Fruit fly (Drosophila melanogaster) whole organism, embryonic: Measurements from ENCODE around the gene CG4293.

ENCODE experiments used
- ATbp ChIP-seq: fragments of 200-800 bp; sonication (Bioruptor generic); optimal IDR thresholded peaks from 2 replicates; lab custom pipeline; 2017; ENCODE audit warnings: missing biosample characterization, mild to moderate bottlenecking, missing genetic modification characterization, missing genetic modification reagents
- Ada2b ChIP-seq: fragments of 200-800 bp; sonication (Bioruptor generic); IDR thresholded peaks from 2 replicates; pipeline ENCODE4 v1.3.6; 2022; ENCODE audit warnings: missing biosample characterization, missing genetic modification characterization
- Atf6 ChIP-seq: fragments of 200-800 bp; sonication (Bioruptor generic); IDR thresholded peaks from 2 replicates; pipeline ENCODE4 v1.3.6; 2022; ENCODE audit warnings: missing biosample characterization, missing genetic modification characterization
- BtbVII ChIP-seq: fragments of 200-800 bp; sonication (Bioruptor generic); optimal IDR thresholded peaks from 3 replicates; lab custom pipeline; 2017; ENCODE audit warnings: missing biosample characterization, mild to moderate bottlenecking, missing genetic modification characterization
- CG11695 ChIP-seq: fragments of 200-800 bp; sonication (Bioruptor generic); IDR thresholded peaks from 3 replicates; pipeline ENCODE4 v1.3.6; 2022; ENCODE audit warnings: missing biosample characterization, missing genetic modification characterization
- CG12071 ChIP-seq: fragments of 200-800 bp; sonication (Bioruptor generic); optimal IDR thresholded peaks from 3 replicates; lab custom pipeline; 2018; ENCODE audit warnings: missing biosample characterization, mild to moderate bottlenecking, missing genetic modification characterization
- CG1233 ChIP-seq: fragments of 200-800 bp; sonication (Bioruptor generic); optimal IDR thresholded peaks from 4 replicates; lab custom pipeline; 2018; ENCODE audit warnings: missing biosample characterization, mild to moderate bottlenecking, missing genetic modification characterization
- CG13296 ChIP-seq: fragments of 200-800 bp; sonication (Bioruptor generic); optimal IDR thresholded peaks from 3 replicates; lab custom pipeline; 2018; ENCODE audit warnings: missing biosample characterization, mild to moderate bottlenecking, missing genetic modification characterization
- CG13775 ChIP-seq: fragments of 200-800 bp; sonication (Bioruptor generic); optimal IDR thresholded peaks from 3 replicates; lab custom pipeline; 2017; ENCODE audit warnings: missing biosample characterization, mild to moderate bottlenecking, missing genetic modification characterization
- CG14050 ChIP-seq: fragments of 200-800 bp; sonication (Bioruptor generic); IDR thresholded peaks from 3 replicates; pipeline ENCODE4 v1.3.6; 2022; ENCODE audit warnings: missing biosample characterization, missing genetic modification characterization
- CG14860 ChIP-seq: fragments of 200-800 bp; sonication (Bioruptor generic); IDR thresholded peaks from 3 replicates; pipeline ENCODE4 v1.3.6; 2022; ENCODE audit warnings: missing biosample characterization, missing genetic modification characterization; ENCODE audit not compliant: partially characterized antibody
- CG15601 ChIP-seq: fragments of 200-800 bp; sonication (Bioruptor generic); optimal IDR thresholded peaks from 3 replicates; lab custom pipeline; 2019; ENCODE audit warnings: missing biosample characterization, mild to moderate bottlenecking, missing genetic modification characterization, moderate library complexity
- CG1647 ChIP-seq: fragments of 200-800 bp; sonication (Bioruptor generic); optimal IDR thresholded peaks from 3 replicates; lab custom pipeline; 2016; ENCODE audit warnings: missing biosample characterization, missing genetic modification characterization
- CG16813 ChIP-seq: fragments of 200-800 bp; sonication (Bioruptor generic); IDR thresholded peaks from 3 replicates; pipeline ENCODE4 v1.3.6; 2022; ENCODE audit warnings: missing biosample characterization, missing genetic modification characterization; ENCODE audit not compliant: partially characterized antibody
- CG1792 ChIP-seq: fragments of 200-800 bp; sonication (Bioruptor generic); optimal IDR thresholded peaks from 2 replicates; lab custom pipeline; 2016; ENCODE audit warnings: missing biosample characterization, missing genetic modification characterization
- CG18011 ChIP-seq: fragments of 200-800 bp; sonication (Bioruptor generic); optimal IDR thresholded peaks from 2 replicates; lab custom pipeline; 2017; ENCODE audit warnings: missing biosample characterization, missing genetic modification characterization, mild to moderate bottlenecking, moderate library complexity, missing genotype
- CG2678 ChIP-seq: fragments of 200-800 bp; sonication (Bioruptor generic); optimal IDR thresholded peaks from 3 replicates; lab custom pipeline; 2019; ENCODE audit warnings: missing biosample characterization, mild to moderate bottlenecking, missing genetic modification characterization, moderate library complexity
- CG2875 ChIP-seq: fragments of 200-800 bp; sonication (Bioruptor generic); optimal IDR thresholded peaks from 2 replicates; lab custom pipeline; 2017; ENCODE audit warnings: missing biosample characterization, mild to moderate bottlenecking, missing genetic modification characterization, missing genetic modification reagents
- CG31388 ChIP-seq: fragments of 200-800 bp; sonication (Bioruptor generic); optimal IDR thresholded peaks from 2 replicates; lab custom pipeline; 2016; ENCODE audit warnings: missing biosample characterization, missing genetic modification characterization
- CG3726 ChIP-seq: fragments of 200-800 bp; sonication (Bioruptor generic); IDR thresholded peaks from 3 replicates; pipeline ENCODE4, ENCODE4 v1.3.6; 2022; ENCODE audit warnings: missing biosample characterization, missing genetic modification characterization
- CG3838 ChIP-seq: fragments of 200-800 bp; sonication (Bioruptor generic); optimal IDR thresholded peaks from 3 replicates; lab custom pipeline; 2016; ENCODE audit warnings: missing biosample characterization, missing genetic modification characterization
- CG4730 ChIP-seq: fragments of 200-800 bp; sonication (Bioruptor generic); IDR thresholded peaks from 2 replicates; pipeline ENCODE4 v1.3.6; 2022; ENCODE audit warnings: missing biosample characterization, missing genetic modification characterization
- CG4820 ChIP-seq: fragments of 200-800 bp; sonication (Bioruptor generic); optimal IDR thresholded peaks from 3 replicates; lab custom pipeline; 2016; ENCODE audit warnings: missing biosample characterization, missing genetic modification characterization
- CG7928 ChIP-seq: fragments of 200-800 bp; sonication (Bioruptor generic); optimal IDR thresholded peaks from 2 replicates; lab custom pipeline; 2017; ENCODE audit warnings: missing biosample characterization, mild to moderate bottlenecking, missing genetic modification characterization
- Camta ChIP-seq: fragments of 200-800 bp; sonication (Bioruptor generic); optimal IDR thresholded peaks from 2 replicates; lab custom pipeline; 2016; ENCODE audit warnings: missing biosample characterization, missing genetic modification characterization
- Doc2 ChIP-seq: fragments of 200-800 bp; sonication (Bioruptor generic); IDR thresholded peaks from 2 replicates; pipeline ENCODE4 v1.3.6; 2022; ENCODE audit warnings: missing biosample characterization, missing genetic modification characterization
- Drgx ChIP-seq: fragments of 200-800 bp; sonication (Bioruptor generic); IDR thresholded peaks from 2 replicates; pipeline ENCODE4 v1.3.6; 2022; ENCODE audit warnings: missing biosample characterization, missing genetic modification characterization
- H15 ChIP-seq: fragments of 200-800 bp; sonication (Bioruptor generic); IDR thresholded peaks from 3 replicates; pipeline ENCODE4 v1.3.6; 2022; ENCODE audit warnings: missing biosample characterization, missing genetic modification characterization
- NK7.1 ChIP-seq: fragments of 200-800 bp; sonication (Bioruptor generic); optimal IDR thresholded peaks from 3 replicates; lab custom pipeline; 2016; ENCODE audit warnings: missing biosample characterization, missing genetic modification characterization
- Nf-YC ChIP-seq: fragments of 200-800 bp; optimal IDR thresholded peaks from 3 replicates; lab custom pipeline; 2019; ENCODE audit warnings: missing biosample characterization, mild to moderate bottlenecking, missing genetic modification characterization, moderate library complexity
- Ptx1 ChIP-seq: fragments of 200-800 bp; sonication (Bioruptor generic); IDR thresholded peaks from 2 replicates; pipeline ENCODE4 v1.3.6; 2022; ENCODE audit warnings: missing biosample characterization, missing genetic modification characterization
- Ravus ChIP-seq: fragments of 200-800 bp; sonication (Bioruptor generic); IDR thresholded peaks from 2 replicates; pipeline ENCODE4 v1.3.6; 2022; ENCODE audit warnings: missing biosample characterization, missing genetic modification characterization
- Trl ChIP-seq, 3 experiments: fragments of >200 bp in 2 of 3; fragments of 200-800 bp in 1 of 3; sonication (Bioruptor generic) in 1 of 3; optimal IDR thresholded peaks; 2 replicates in 1 of 3; 3 replicates in 2 of 3; lab custom pipeline; 2016 to 2017; ENCODE audit warnings: missing biosample characterization in 1 of 3, missing genetic modification characterization in 1 of 3
- amos ChIP-seq: fragments of 200-800 bp; sonication (Bioruptor generic); IDR thresholded peaks from 2 replicates; pipeline ENCODE4 v1.3.6; 2022; ENCODE audit warnings: missing biosample characterization, missing genetic modification characterization; ENCODE audit not compliant: partially characterized antibody
- ara ChIP-seq: fragments of 200-800 bp; sonication (Bioruptor generic); IDR thresholded peaks from 2 replicates; pipeline ENCODE4 v1.3.6; 2022; ENCODE audit warnings: missing biosample characterization, missing genetic modification characterization
- esg ChIP-seq: fragments of 200-800 bp; sonication (Bioruptor generic); conservative IDR thresholded peaks from 2 replicates; pipeline ENCODE4 v1.3.6; 2022; ENCODE audit warnings: missing biosample characterization, missing genetic modification characterization
- ewg ChIP-seq: fragments of 200-800 bp; sonication (Bioruptor generic); optimal IDR thresholded peaks from 3 replicates; lab custom pipeline; 2017; ENCODE audit warnings: mild to moderate bottlenecking, missing biosample characterization, missing genetic modification reagents, missing genetic modification characterization
- h ChIP-seq: fragments of >200 bp; optimal IDR thresholded peaks from 2 replicates; lab custom pipeline; 2017
- ind ChIP-seq: fragments of 200-800 bp; sonication (Bioruptor generic); optimal IDR thresholded peaks from 3 replicates; lab custom pipeline; 2016; ENCODE audit warnings: missing biosample characterization, missing genetic modification characterization
- insv ChIP-seq, 2 experiments: fragments of 200-800 bp; sonication (Bioruptor generic); optimal IDR thresholded peaks; 3 replicates each; lab custom pipeline; 2016 to 2018; ENCODE audit warnings: missing biosample characterization in 2 of 2, missing genetic modification characterization in 2 of 2
- mam ChIP-seq: fragments of 200-800 bp; sonication (Bioruptor generic); optimal IDR thresholded peaks from 3 replicates; lab custom pipeline; 2016; ENCODE audit warnings: missing biosample characterization, missing genetic modification characterization
- pan ChIP-seq, 4 experiments: fragments of >200 bp in 3 of 4; fragments of 200-800 bp in 1 of 4; sonication (Bioruptor generic) in 1 of 4; optimal IDR thresholded peaks in 3 of 4; IDR thresholded peaks in 1 of 4; 2 replicates each; pipeline versions ENCODE4 v1.3.6 to Lab custom; 2017 to 2022; ENCODE audit warnings: missing biosample characterization in 2 of 4, missing genetic modification characterization in 2 of 4, mixed read lengths in 1 of 4
- psq ChIP-seq: fragments of 200-800 bp; sonication (Bioruptor generic); optimal IDR thresholded peaks from 2 replicates; lab custom pipeline; 2017; ENCODE audit warnings: missing biosample characterization, missing genetic modification characterization
- ranshi ChIP-seq: fragments of 200-800 bp; sonication (Bioruptor generic); IDR thresholded peaks from 2 replicates; pipeline ENCODE4 v1.3.6; 2022; ENCODE audit warnings: missing biosample characterization, missing genetic modification characterization
- rib ChIP-seq: fragments of 200-800 bp; sonication (Bioruptor generic); IDR thresholded peaks from 2 replicates; pipeline ENCODE4 v1.3.6; 2022; ENCODE audit warnings: missing biosample characterization, missing genetic modification characterization
- ro ChIP-seq: fragments of 200-800 bp; sonication (Bioruptor generic); IDR thresholded peaks from 2 replicates; pipeline ENCODE4 v1.3.6; 2022; ENCODE audit warnings: missing biosample characterization, missing genetic modification characterization
- sens ChIP-seq: fragments of 200-800 bp; sonication (Bioruptor generic); peaks from one replicate; lab custom pipeline; 2016; ENCODE audit warnings: missing biosample characterization, missing genetic modification characterization
- tap ChIP-seq: fragments of 200-800 bp; optimal IDR thresholded peaks from 3 replicates; lab custom pipeline; 2019; ENCODE audit warnings: missing biosample characterization, mild to moderate bottlenecking, missing genetic modification characterization, moderate library complexity
- tio ChIP-seq: fragments of 200-800 bp; sonication (Bioruptor generic); optimal IDR thresholded peaks from 2 replicates; lab custom pipeline; 2017; ENCODE audit warnings: missing biosample characterization, missing genetic modification characterization, inconsistent platforms
- unc-4 ChIP-seq: fragments of 200-800 bp; sonication (Bioruptor generic); IDR thresholded peaks from 2 replicates; pipeline ENCODE4 v1.3.6; 2022; ENCODE audit warnings: missing biosample characterization, missing genetic modification characterization; ENCODE audit not compliant: partially characterized antibody
- zf30C ChIP-seq: fragments of 200-800 bp; sonication (Bioruptor generic); optimal IDR thresholded peaks from 3 replicates; lab custom pipeline; 2018; ENCODE audit warnings: missing biosample characterization, mild to moderate bottlenecking, missing genetic modification characterization

CG4293 gene

DNA sequence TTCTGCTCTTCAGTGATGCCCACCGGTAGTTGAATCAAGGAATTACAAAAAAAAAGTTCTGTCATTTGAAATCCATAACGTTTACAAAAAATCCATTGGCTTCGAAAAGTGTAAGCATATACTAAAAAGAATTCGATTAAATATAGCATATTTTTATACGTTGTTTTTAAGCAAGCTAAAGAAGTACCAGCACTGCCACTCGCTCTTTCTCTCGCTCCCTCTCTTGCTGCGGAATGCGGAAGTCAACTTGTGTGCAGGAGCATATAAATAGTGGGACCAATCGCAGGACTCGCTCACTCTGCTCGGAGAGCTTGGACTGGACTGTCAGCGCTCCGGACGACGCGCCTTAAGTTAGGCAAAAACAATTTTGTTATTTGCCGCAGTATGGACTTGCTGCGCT is 35.5 kb downstream of the CG4293 start, which contains the start of gene CG17778 (continued):
- TF ChIP-seq CG13775 (GFP tag; lab: Kevin White, UChicago) (no peak), esg (GFP tag; lab: Robert Waterston, UW) (no peak), rib (GFP tag; lab: Robert Waterston, UW) (no peak), Drgx (GFP tag; lab: Robert Waterston, UW) (no peak), CG18011 (no peak), ro (GFP tag; lab: Robert Waterston, UW) (no peak), Nf-YC (tag; lab: Kevin White, UChicago) (peak; percentile 68), CG2678 (tag; lab: Kevin White, UChicago) (peak; percentile 5), BtbVII (no peak), psq (GFP tag; lab: Kevin White, UChicago) (no peak), CG1792 (no peak), CG16813 (no peak), ind (GFP tag; lab: Kevin White, UChicago) (no peak), CG15601 (tag; lab: Kevin White, UChicago) (no peak), Doc2 (GFP tag; lab: Robert Waterston, UW) (no peak), insv (GFP tag; optimal IDR thresholded peaks at IDR 0.05; lab: Kevin White, UChicago) (no peak), ranshi (GFP tag; lab: Robert Waterston, UW) (peak; percentile 22; the same call in 1 of the 2 replicates), H15 (GFP tag; lab: Robert Waterston, UW) (0 out of 3 replicates have a peak, but pooled peaks have one; percentile 29), Ptx1 (GFP tag; lab: Robert Waterston, UW) (peak; percentile 31; the same call in 1 of the 2 replicates), CG14050 (no peak), CG11695 (0 out of 3 replicates have a peak, but pooled peaks have one; percentile 18), zf30C (no peak), Camta (GFP tag; lab: Kevin White, UChicago) (no peak), CG2875 (no peak), CG3838 (GFP tag; lab: Kevin White, UChicago) (no peak), ara (GFP tag; lab: Robert Waterston, UW) (no peak), Ada2b (0 out of 2 replicates have a peak, but pooled peaks have one; percentile 11), sens (GFP tag; lab: Kevin White, UChicago) (peak; percentile 65), CG4820 (GFP tag; lab: Kevin White, UChicago) (no peak), mam (GFP tag; lab: Kevin White, UChicago) (no peak), CG1647 (GFP tag; lab: Kevin White, UChicago) (no peak), amos (GFP tag; lab: Robert Waterston, UW) (no peak), CG3726 (no peak), h (lab: Kevin White, UChicago) (no peak), ewg (GFP tag; lab: Kevin White, UChicago) (no peak), Trl (optimal IDR thresholded peaks at IDR 0.05; lab: Kevin White, UChicago) (peak; percentile 32 to 46), Trl (GFP tag; optimal IDR thresholded peaks at IDR 0.05; lab: Kevin White, UChicago) (no peak), CG14860 (GFP tag; lab: Robert Waterston, UW) (no peak), ATbp (GFP tag; lab: Kevin White, UChicago) (no peak), NK7.1 (no peak), CG31388 (GFP tag; lab: Kevin White, UChicago) (no peak), CG7928 (GFP tag; lab: Kevin White, UChicago) (no peak), CG4730 (GFP tag; lab: Robert Waterston, UW) (no peak), unc-4 (GFP tag; lab: Robert Waterston, UW) (no peak), CG12071 (no peak), Ravus (GFP tag; lab: Robert Waterston, UW) (no peak), tap (tag; lab: Kevin White, UChicago) (no peak), CG1233 (GFP tag; lab: Kevin White, UChicago) (no peak), Atf6 (no peak), tio (GFP tag; lab: Kevin White, UChicago) (no peak), pan (optimal IDR thresholded peaks at IDR 0.05; lab: Kevin White, UChicago) (no peak), pan (GFP tag; optimal IDR thresholded peaks at IDR 0.05 in 1 of 2, IDR thresholded peaks at IDR 0.05 in 1 of 2) (peak in 1 of 2 experiments; percentile 35), CG13296 (GFP tag; lab: Kevin White, UChicago) (no peak)
